Worm (Caenorhabditis elegans): ENCODE measurements around the gene C32B5.13.

ce11 chrII:982842-983241 lies 21.0 kb upstream of the C32B5.13 start, which contains the start of gene srh-274:
- TF ChIP-seq unc-62 (GFP tag; optimal IDR thresholded peaks at IDR 0.05) (no peak), ces-1 (GFP tag; optimal IDR thresholded peaks at IDR 0.05) (no peak), ham-2 (GFP tag; optimal IDR thresholded peaks at IDR 0.05) (no peak), elt-1 (tag; optimal IDR thresholded peaks at IDR 0.05; ENCODE audit: borderline replicate concordance, insufficient read depth) (no peak), unc-39 (tag; optimal IDR thresholded peaks at IDR 0.05) (no peak), elt-3 (tag; optimal IDR thresholded peaks at IDR 0.05) (no peak), snpc-4 (tag; optimal IDR thresholded peaks at IDR 0.05) (no peak), nhr-28 (tag; optimal IDR thresholded peaks at IDR 0.05) (no peak), sptf-1 (tag; optimal IDR thresholded peaks at IDR 0.05) (no peak), ztf-11 (tag; optimal IDR thresholded peaks at IDR 0.05) (no peak)
